Fruit fly (Drosophila melanogaster): ENCODE results near the gene rin.

DNA sequence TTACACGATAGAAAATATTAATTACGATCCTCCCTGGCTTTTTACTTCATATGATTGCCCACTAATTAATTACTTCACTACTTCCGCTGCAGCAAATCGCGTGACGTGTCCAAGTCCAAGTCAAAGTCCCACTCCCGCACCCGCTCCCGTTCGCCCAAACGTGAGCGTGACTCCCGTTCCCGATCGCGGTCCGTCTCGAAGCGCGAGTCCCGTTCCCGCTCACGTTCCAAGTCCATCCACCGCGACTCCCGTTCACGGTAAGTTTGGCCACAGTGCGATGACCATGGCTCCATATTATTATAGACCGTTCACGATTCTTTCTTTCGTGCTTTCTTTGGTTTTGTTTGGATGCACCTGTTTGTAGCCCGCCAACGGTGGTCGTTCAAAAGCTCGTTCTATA, 19.2 kb downstream of the rin start:
- no peak for TF ChIP-seq CTCF (optimal IDR thresholded peaks at IDR 0.05)
- TF ChIP-seq CG8478 (optimal IDR thresholded peaks at IDR 0.05): no peak
